Worm (Caenorhabditis elegans) whole organism, L4 larva: ENCODE measurements around the gene cnnm-3.

Experiments
- ZK546.5 ChIP-seq, 2 experiments: sonication (generic microtip); optimal IDR thresholded peaks; 2 replicates each; lab custom pipeline; 2017; ENCODE audit warnings: missing biosample characterization in 2 of 2, missing genetic modification characterization in 2 of 2
- ama-1 ChIP-seq: fragments of 150-350 bp; optimal IDR thresholded peaks from 2 replicates; lab custom pipeline; 2014; ENCODE audit warnings: inconsistent platforms, mixed read lengths
- ces-1 ChIP-seq: fragments of 150-350 bp; sonication (generic microtip); optimal IDR thresholded peaks from 4 replicates; lab custom pipeline; 2014; ENCODE audit warnings: missing biosample characterization, missing genetic modification reagents, missing genetic modification characterization
- dpl-1 ChIP-seq: fragments of 150-350 bp; optimal IDR thresholded peaks from 2 replicates; lab custom pipeline; 2014; ENCODE audit warnings: missing biosample characterization, missing genetic modification reagents, missing genetic modification characterization
- lin-13 ChIP-seq: fragments of 150-350 bp; optimal IDR thresholded peaks from 2 replicates; lab custom pipeline; 2014; ENCODE audit warnings: missing biosample characterization, missing genetic modification reagents, missing genetic modification characterization
- lin-39 ChIP-seq: fragments of 150-350 bp; optimal IDR thresholded peaks from 2 replicates; lab custom pipeline; 2014; ENCODE audit warnings: missing biosample characterization, missing genetic modification reagents, missing genetic modification characterization
- nhr-11 ChIP-seq: fragments of 150-350 bp; optimal IDR thresholded peaks from 2 replicates; lab custom pipeline; 2014; ENCODE audit warnings: missing biosample characterization, missing genetic modification characterization
- vab-7 ChIP-seq: fragments of 200-800 bp; sonication (Bioruptor generic); IDR thresholded peaks from 2 replicates; pipeline ENCODE4 v1.3.6; 2022; ENCODE audit warnings: missing genetic modification reagents, missing genetic modification characterization, missing compliant biosample characterization

DNA sequence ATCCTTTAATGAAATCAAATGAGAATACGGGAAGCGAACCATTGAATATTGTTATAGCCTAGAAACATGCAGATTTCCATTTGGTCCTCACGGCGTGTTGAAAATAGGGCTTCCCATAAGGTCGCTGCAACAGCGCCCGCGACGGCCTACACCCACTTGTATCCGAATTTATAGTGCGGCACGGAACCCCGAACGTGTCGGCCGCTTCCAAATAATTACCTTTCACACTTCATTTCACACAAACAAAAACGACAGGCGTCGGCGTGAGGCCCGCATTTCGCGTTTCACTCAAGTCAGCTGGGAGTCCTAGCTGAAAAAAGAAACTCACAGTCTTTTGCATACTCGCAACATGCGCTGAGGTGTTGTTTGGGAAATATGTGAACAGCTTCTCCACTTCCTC, 12.2 kb downstream of the cnnm-3 start:
- no peak for TF ChIP-seq ces-1 (GFP tag; lab: Kevin White, UChicago)
- TF ChIP-seq vab-7 = no peak
- TF ChIP-seq ama-1 = no peak
- TF ChIP-seq nhr-11 = no peak
- no peak for TF ChIP-seq lin-13
- no peak for TF ChIP-seq ZK546.5 (tag; optimal IDR thresholded peaks at IDR 0.05; lab: Kevin White, UChicago)
- no peak for TF ChIP-seq lin-39 (tag; lab: Kevin White, UChicago)
- TF ChIP-seq dpl-1 (GFP tag; lab: Kevin White, UChicago) = no peak
